Fruit fly (Drosophila melanogaster): ENCODE measurements around the gene Cox10.
A peak's percentile ranks its signal among the peaks of the same experiment; 100 is the strongest.

Cox10 gene

dm6 chr2L:10381890-10382450 lies 50.7 kb downstream of the Cox10 start, which contains the start of gene CG5096 (continued):
- no peak for TF ChIP-seq CG43689 (GFP tag; IDR thresholded peaks at IDR 0.05)
- TF ChIP-seq sens (GFP tag), result peak; percentile 92
- peak; percentile 80 for TF ChIP-seq CG10267 (tag; optimal IDR thresholded peaks at IDR 0.05)
- TF ChIP-seq pnt (GFP tag; optimal IDR thresholded peaks at IDR 0.05), result peak; percentile 71
- TF ChIP-seq bowl (GFP tag; IDR thresholded peaks at IDR 0.05), result peak; percentile 53; the same call in 1 of the 2 replicates
- TF ChIP-seq CG16815 (GFP tag; optimal IDR thresholded peaks at IDR 0.05), result peak; percentile 14
- TF ChIP-seq pfk (GFP tag; optimal IDR thresholded peaks at IDR 0.05), result no peak
- peak; percentile 46 for TF ChIP-seq CG30020 (tag; optimal IDR thresholded peaks at IDR 0.05)
- peak; percentile 95 for TF ChIP-seq PHDP (tag; optimal IDR thresholded peaks at IDR 0.05)
- peak; percentile 93 for TF ChIP-seq Rfx (GFP tag; IDR thresholded peaks at IDR 0.05)
- 0 out of 2 replicates have a peak, but pooled peaks have one; percentile 60 for TF ChIP-seq CG16779 (GFP tag; IDR thresholded peaks at IDR 0.05)
- no peak for TF ChIP-seq hb (GFP tag; IDR thresholded peaks at IDR 0.05; ENCODE audit: partially characterized antibody)
- peak; percentile 47 for TF ChIP-seq CG2202 (tag; optimal IDR thresholded peaks at IDR 0.05)
- TF ChIP-seq NC2α (GFP tag; optimal IDR thresholded peaks at IDR 0.05), result peak; percentile 33
- peak; percentile 90 for TF ChIP-seq gro (GFP tag; optimal IDR thresholded peaks at IDR 0.05)
- peak; percentile 87 for TF ChIP-seq salm (tag; optimal IDR thresholded peaks at IDR 0.05)
- TF ChIP-seq bigmax (GFP tag; optimal IDR thresholded peaks at IDR 0.05), result peak; percentile 40
- TF ChIP-seq H15 (GFP tag; IDR thresholded peaks at IDR 0.05), result peak; percentile 82; the same call in 2 of the 3 replicates
- TF ChIP-seq CG8290 (GFP tag; optimal IDR thresholded peaks at IDR 0.05), result no peak
- TF ChIP-seq CG8290 (tag; optimal IDR thresholded peaks at IDR 0.05), result peak in 1 of 2 experiments; percentile 92
- TF ChIP-seq Bdp1 (GFP tag; optimal IDR thresholded peaks at IDR 0.05), result no peak
- no peak for TF ChIP-seq Stat92E (GFP tag; optimal IDR thresholded peaks at IDR 0.05)
- peak; percentile 83 for TF ChIP-seq CG15601 (tag; optimal IDR thresholded peaks at IDR 0.05)
- TF ChIP-seq CG18011 (GFP tag; optimal IDR thresholded peaks at IDR 0.05), result peak; percentile 57
- no peak; the same call in 1 of the 2 replicates for TF ChIP-seq NFAT (GFP tag; IDR thresholded peaks at IDR 0.05)
- TF ChIP-seq CG17359 (tag; optimal IDR thresholded peaks at IDR 0.05), result peak; percentile 94
- peak; percentile 59; the same call in 1 of the 2 replicates for TF ChIP-seq CG10321 (GFP tag; IDR thresholded peaks at IDR 0.05)
- no peak for TF ChIP-seq ac (GFP tag; optimal IDR thresholded peaks at IDR 0.05)
- no peak for TF ChIP-seq z (GFP tag; IDR thresholded peaks at IDR 0.05)
- peak; percentile 95 for TF ChIP-seq Fer1 (GFP tag; optimal IDR thresholded peaks at IDR 0.05)
- TF ChIP-seq btn (GFP tag; optimal IDR thresholded peaks at IDR 0.05), result peak; percentile 41
- no peak for TF ChIP-seq CG11560 (tag; IDR thresholded peaks at IDR 0.05)
- TF ChIP-seq dm (GFP tag; optimal IDR thresholded peaks at IDR 0.05), result peak; percentile 55
- peak; percentile 47 for TF ChIP-seq Mad (GFP tag; optimal IDR thresholded peaks at IDR 0.05)
- TF ChIP-seq HHEX (GFP tag; optimal IDR thresholded peaks at IDR 0.05), result peak; percentile 90
- no peak for TF ChIP-seq crol (GFP tag; IDR thresholded peaks at IDR 0.05)
- TF ChIP-seq Poxn (GFP tag; IDR thresholded peaks at IDR 0.05), result peak; percentile 52; the same call in 1 of the 2 replicates
- TF ChIP-seq caup (GFP tag; optimal IDR thresholded peaks at IDR 0.05; ENCODE audit: severe bottlenecking), result peak; percentile 93
- peak; percentile 49 for TF ChIP-seq CG10543 (GFP tag; optimal IDR thresholded peaks at IDR 0.05)
- no peak for TF ChIP-seq Opbp (GFP tag; IDR thresholded peaks at IDR 0.05; ENCODE audit: partially characterized antibody)
- TF ChIP-seq prd (optimal IDR thresholded peaks at IDR 0.05), result no peak
- peak; percentile 87 for TF ChIP-seq prd (GFP tag; IDR thresholded peaks at IDR 0.05)
- TF ChIP-seq Dbx (GFP tag; IDR thresholded peaks at IDR 0.05), result peak; percentile 94
- TF ChIP-seq Six4 (GFP tag; optimal IDR thresholded peaks at IDR 0.05), result peak; percentile 68
- peak; percentile 87 for TF ChIP-seq Dip3 (GFP tag; optimal IDR thresholded peaks at IDR 0.05)
- TF ChIP-seq Ravus (GFP tag; IDR thresholded peaks at IDR 0.05), result peak; percentile 60
- peak; percentile 58 for TF ChIP-seq Chrac-16 (GFP tag; optimal IDR thresholded peaks at IDR 0.05)
- peak; percentile 92 for TF ChIP-seq unpg (GFP tag; optimal IDR thresholded peaks at IDR 0.05)
- TF ChIP-seq CG6175 (GFP tag; IDR thresholded peaks at IDR 0.05), result peak; percentile 63; the same call in 1 of the 3 replicates
- TF ChIP-seq CG8089 (GFP tag; optimal IDR thresholded peaks at IDR 0.05), result peak; percentile 64
- TF ChIP-seq grau (tag; optimal IDR thresholded peaks at IDR 0.05), result peak; percentile 93

Data from whole organism, embryonic.